Fruit fly (Drosophila melanogaster) whole organism, wandering third instar larva: ENCODE results near the gene Dip-C.

ENCODE experiments used
- Abd-B ChIP-seq: fragments of >200 bp; optimal IDR thresholded peaks from 2 replicates; lab custom pipeline; 2017; ENCODE audit warnings: missing biosample characterization, missing genetic modification characterization
- CG9705 ChIP-seq: fragments of 200-800 bp; sonication (Bioruptor generic); optimal IDR thresholded peaks from 2 replicates; lab custom pipeline; 2018; ENCODE audit warnings: missing biosample characterization, mild to moderate bottlenecking, missing genetic modification characterization
- Dfd ChIP-seq: fragments of >200 bp; optimal IDR thresholded peaks from 2 replicates; lab custom pipeline; 2017; ENCODE audit warnings: missing biosample characterization, missing genetic modification characterization
- Hr78 ChIP-seq: fragments of >200 bp; optimal IDR thresholded peaks from 2 replicates; lab custom pipeline; 2017; ENCODE audit warnings: missing biosample characterization, missing genetic modification characterization
- Vsx2 ChIP-seq: fragments of 200-300, 225-300 bp; sonication (Bioruptor generic); optimal IDR thresholded peaks from 2 replicates; lab custom pipeline; 2018; ENCODE audit warnings: missing biosample characterization, missing genetic modification characterization; ENCODE audit not compliant: partially characterized antibody
- tai ChIP-seq: sonication (Bioruptor generic); optimal IDR thresholded peaks from 2 replicates; lab custom pipeline; 2016; ENCODE audit warnings: missing biosample characterization, missing genetic modification characterization

DNA sequence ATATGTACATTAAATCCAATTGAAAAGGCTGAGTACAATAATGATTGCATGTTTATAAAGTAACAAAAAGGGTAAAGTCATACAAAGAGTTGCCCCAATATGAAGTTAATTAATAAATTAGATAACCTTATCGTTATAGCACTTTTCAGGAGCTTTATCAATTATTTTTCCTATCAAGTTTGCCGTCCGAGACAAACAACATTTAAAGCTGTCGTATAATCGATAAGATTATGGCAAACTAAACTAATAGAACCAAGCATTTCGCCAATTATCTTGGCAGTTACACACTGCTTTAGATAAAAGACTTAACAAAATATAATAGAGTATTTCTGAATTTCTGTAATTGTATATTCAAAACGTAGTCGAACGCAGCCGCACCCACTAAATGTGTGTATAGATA lies 8.4 kb downstream of the Dip-C start:
- TF ChIP-seq tai (no peak), Abd-B (GFP tag; lab: Kevin White, UChicago) (no peak), Vsx2 (GFP tag; lab: Kevin White, UChicago) (no peak), Dfd (GFP tag; lab: Kevin White, UChicago) (no peak), Hr78 (GFP tag; lab: Kevin White, UChicago) (no peak), CG9705 (GFP tag; lab: Kevin White, UChicago) (no peak)
